Fruit fly (Drosophila melanogaster): ENCODE measurements around the gene CG9123.

Gene CG9123

DNA sequence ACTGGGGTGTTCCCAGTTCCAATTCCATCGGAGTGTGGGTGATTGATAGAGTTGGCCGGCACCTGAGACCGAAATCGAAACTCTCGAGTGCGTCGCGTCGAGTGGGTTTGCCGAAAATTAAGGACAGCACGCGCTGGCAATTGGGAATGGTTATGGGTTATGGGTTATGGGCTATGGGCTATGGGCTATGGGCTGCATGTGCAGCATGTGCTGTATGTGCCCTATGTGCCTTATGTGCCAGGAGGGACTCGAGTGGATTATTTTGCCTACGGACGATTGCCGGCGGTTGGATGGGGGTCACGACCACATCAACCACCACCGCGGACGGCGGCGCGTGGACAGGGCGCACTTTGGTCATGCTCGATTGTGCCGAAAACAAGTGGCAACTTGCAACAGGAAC, 28.2 kb upstream of the CG9123 start:
- TF ChIP-seq Pif1B (GFP tag; optimal IDR thresholded peaks at IDR 0.05): no peak
- no peak for TF ChIP-seq CG9948 (tag; optimal IDR thresholded peaks at IDR 0.05)
- no peak for TF ChIP-seq Snoo (tag; optimal IDR thresholded peaks at IDR 0.05)
- TF ChIP-seq CG12605 (GFP tag; IDR thresholded peaks at IDR 0.05): no peak
- TF ChIP-seq CG8159 (tag; optimal IDR thresholded peaks at IDR 0.05): no peak
- no peak for TF ChIP-seq CG14655 (GFP tag; optimal IDR thresholded peaks at IDR 0.05)

- TF ChIP-seq CG14655 (GFP tag; optimal IDR thresholded peaks at IDR 0.05) (no peak), CG8159 (tag; optimal IDR thresholded peaks at IDR 0.05) (peak; percentile 39)
Measured at dm6 chrX:15364467-15364866, 22.6 kb upstream of the CG9123 start.

DNA sequence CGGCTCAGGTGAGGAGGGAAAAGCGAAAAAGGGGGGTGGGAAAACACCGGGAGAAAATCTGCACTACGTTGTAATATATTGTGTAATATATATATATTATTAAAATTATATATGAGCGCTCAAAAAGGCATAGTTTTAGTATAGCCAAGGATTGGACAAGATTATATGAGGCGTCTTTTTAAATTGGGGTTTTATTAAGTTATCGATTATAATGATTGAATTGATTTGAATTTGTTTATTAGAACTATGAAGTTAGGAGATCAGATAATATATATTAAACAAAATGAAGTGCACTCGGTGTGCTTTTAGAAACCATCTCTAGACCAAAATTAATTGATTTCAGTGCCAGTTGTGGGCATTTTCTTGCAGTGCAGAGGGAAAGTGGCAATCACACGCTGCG, 21.7 kb upstream of the CG9123 start:
- peak; percentile 38 for TF ChIP-seq CG8159 (tag; optimal IDR thresholded peaks at IDR 0.05)
- no peak for TF ChIP-seq gl (tag; optimal IDR thresholded peaks at IDR 0.05)
- TF ChIP-seq CG14655 (GFP tag; optimal IDR thresholded peaks at IDR 0.05): peak; percentile 1
- peak; percentile 3 for TF ChIP-seq CG15710 (tag; optimal IDR thresholded peaks at IDR 0.05)
- TF ChIP-seq fd96Ca (GFP tag; IDR thresholded peaks at IDR 0.05): no peak

DNA sequence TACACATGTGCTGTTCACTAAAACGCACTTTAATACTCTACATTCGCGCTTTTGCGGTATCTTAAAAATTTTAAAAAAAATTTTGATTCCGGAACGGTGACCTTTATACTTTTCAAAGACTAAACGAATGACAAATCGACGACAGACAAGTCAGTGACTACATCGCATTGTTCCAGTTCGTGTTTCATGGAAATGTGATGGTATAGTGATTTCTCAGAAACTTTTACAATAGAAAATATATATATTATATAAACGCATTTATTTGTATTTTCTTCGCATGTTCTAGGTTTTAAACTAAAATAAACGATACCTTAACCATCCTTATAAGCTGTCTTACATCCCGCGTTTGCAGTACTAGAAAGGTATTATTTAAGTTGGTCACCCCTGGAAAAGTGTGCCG, 19.0 kb upstream of the CG9123 start, which contains the start of gene Pp1-13C:
Pp1-13C (minus strand) TSS at position 101 of the 400 bp plus-strand sequence.
- TF ChIP-seq EcR (GFP tag; optimal IDR thresholded peaks at IDR 0.05): no peak
- TF ChIP-seq rn (GFP tag; IDR thresholded peaks at IDR 0.05): no peak
- no peak for TF ChIP-seq Ets98B (GFP tag; IDR thresholded peaks at IDR 0.05)
- no peak for TF ChIP-seq CG9948 (tag; optimal IDR thresholded peaks at IDR 0.05)
- TF ChIP-seq CG32121 (GFP tag; IDR thresholded peaks at IDR 0.05): no peak
- TF ChIP-seq CG14655 (GFP tag; optimal IDR thresholded peaks at IDR 0.05): no peak
- TF ChIP-seq Snoo (tag; optimal IDR thresholded peaks at IDR 0.05): no peak
- no peak for TF ChIP-seq CG8301 (tag; optimal IDR thresholded peaks at IDR 0.05)
- no peak for TF ChIP-seq CG12605 (GFP tag; IDR thresholded peaks at IDR 0.05)
- TF ChIP-seq CG17806 (tag; optimal IDR thresholded peaks at IDR 0.05): no peak
- TF ChIP-seq CG13204 (GFP tag; optimal IDR thresholded peaks at IDR 0.05): no peak
- no peak for TF ChIP-seq Pif1A (GFP tag; optimal IDR thresholded peaks at IDR 0.05)
- no peak for TF ChIP-seq CG8159 (tag; optimal IDR thresholded peaks at IDR 0.05)
- TF ChIP-seq fd96Ca (GFP tag; IDR thresholded peaks at IDR 0.05): no peak
- no peak for TF ChIP-seq gl (tag; optimal IDR thresholded peaks at IDR 0.05)

DNA sequence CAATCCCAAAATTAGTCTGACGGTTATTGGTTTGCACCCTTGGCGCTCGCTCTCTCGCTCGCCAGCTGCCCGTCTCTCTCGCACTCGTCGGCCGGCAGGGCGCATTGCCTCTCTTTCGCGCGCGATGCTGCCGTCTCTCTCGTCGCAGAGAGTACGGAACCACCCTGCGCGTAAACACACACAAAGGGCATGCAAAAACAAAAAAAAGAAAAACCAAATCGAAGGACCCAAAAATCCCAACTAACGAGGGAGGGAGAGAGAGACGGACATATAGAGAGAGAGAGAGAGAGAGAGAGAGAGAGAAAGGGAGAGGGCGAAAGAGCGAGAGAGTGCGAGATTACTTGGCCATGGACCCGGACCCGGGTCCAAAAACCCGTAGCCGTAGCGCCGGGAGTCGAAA, 14.5 kb upstream of the CG9123 start:
- TF ChIP-seq CG4496 (GFP tag; IDR thresholded peaks at IDR 0.05) (no peak), EcR (GFP tag; optimal IDR thresholded peaks at IDR 0.05) (no peak), CG32121 (GFP tag; IDR thresholded peaks at IDR 0.05) (no peak), CG8301 (tag; optimal IDR thresholded peaks at IDR 0.05) (no peak), CG12605 (GFP tag; IDR thresholded peaks at IDR 0.05) (no peak), Ets98B (GFP tag; IDR thresholded peaks at IDR 0.05) (no peak), Pif1A (GFP tag; optimal IDR thresholded peaks at IDR 0.05) (no peak), D1 (tag; optimal IDR thresholded peaks at IDR 0.05) (no peak), fd96Ca (GFP tag; IDR thresholded peaks at IDR 0.05) (no peak), Snoo (tag; optimal IDR thresholded peaks at IDR 0.05) (no peak), CG34367 (tag; optimal IDR thresholded peaks at IDR 0.05) (no peak), gl (tag; optimal IDR thresholded peaks at IDR 0.05) (no peak), CG8159 (tag; optimal IDR thresholded peaks at IDR 0.05) (no peak), CG14655 (GFP tag; optimal IDR thresholded peaks at IDR 0.05) (no peak), CG9948 (tag; optimal IDR thresholded peaks at IDR 0.05) (no peak), rn (GFP tag; IDR thresholded peaks at IDR 0.05) (no peak), CG10348 (GFP tag; IDR thresholded peaks at IDR 0.05) (no peak)

DNA sequence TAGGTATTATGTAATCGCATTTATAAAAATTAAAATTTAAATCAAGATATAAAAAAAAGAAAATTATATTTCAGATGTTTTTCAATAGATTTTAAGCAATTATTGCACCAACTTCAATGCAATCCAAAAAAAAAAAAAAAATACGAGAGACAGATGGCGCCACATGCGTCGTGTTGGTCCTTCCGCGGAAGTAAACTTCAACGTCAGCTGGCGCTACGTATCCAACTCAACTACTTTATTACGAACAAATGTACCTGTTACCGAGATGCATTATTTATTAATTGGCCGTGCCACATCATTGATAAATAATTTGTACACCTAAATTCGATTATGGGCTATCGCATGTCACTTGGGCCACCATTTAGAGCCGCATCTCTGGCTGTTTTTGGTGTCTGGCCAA, 11.7 kb upstream of the CG9123 start:
- no peak for TF ChIP-seq Snoo (tag; optimal IDR thresholded peaks at IDR 0.05)
- no peak for TF ChIP-seq Ets98B (GFP tag; IDR thresholded peaks at IDR 0.05)
- TF ChIP-seq gl (tag; optimal IDR thresholded peaks at IDR 0.05): no peak
- TF ChIP-seq rn (GFP tag; IDR thresholded peaks at IDR 0.05): no peak
- no peak for TF ChIP-seq Pif1A (GFP tag; optimal IDR thresholded peaks at IDR 0.05)
- TF ChIP-seq CG14655 (GFP tag; optimal IDR thresholded peaks at IDR 0.05): no peak
- TF ChIP-seq CG17806 (tag; optimal IDR thresholded peaks at IDR 0.05): no peak
- no peak for TF ChIP-seq CG8159 (tag; optimal IDR thresholded peaks at IDR 0.05)
- no peak for TF ChIP-seq CG8301 (tag; optimal IDR thresholded peaks at IDR 0.05)
- no peak for TF ChIP-seq CG32121 (GFP tag; IDR thresholded peaks at IDR 0.05)

dm6 chrX:15352692-15353091, 10.8 kb upstream of the CG9123 start:
- TF ChIP-seq CG8301 (tag; optimal IDR thresholded peaks at IDR 0.05): no peak
- no peak for TF ChIP-seq CG15710 (tag; optimal IDR thresholded peaks at IDR 0.05)
- TF ChIP-seq CG34367 (tag; optimal IDR thresholded peaks at IDR 0.05): no peak
- TF ChIP-seq CG14655 (GFP tag; optimal IDR thresholded peaks at IDR 0.05): no peak
- TF ChIP-seq gl (tag; optimal IDR thresholded peaks at IDR 0.05): no peak
- TF ChIP-seq CG8159 (tag; optimal IDR thresholded peaks at IDR 0.05): no peak
- TF ChIP-seq fd96Ca (GFP tag; IDR thresholded peaks at IDR 0.05): no peak
- TF ChIP-seq CG10348 (GFP tag; IDR thresholded peaks at IDR 0.05): no peak
- TF ChIP-seq CG9948 (tag; optimal IDR thresholded peaks at IDR 0.05): no peak
- TF ChIP-seq CG32121 (GFP tag; IDR thresholded peaks at IDR 0.05): no peak
- no peak for TF ChIP-seq rn (GFP tag; IDR thresholded peaks at IDR 0.05)
- TF ChIP-seq CG13204 (GFP tag; optimal IDR thresholded peaks at IDR 0.05): no peak
- no peak for TF ChIP-seq Pif1B (GFP tag; optimal IDR thresholded peaks at IDR 0.05)
- no peak for TF ChIP-seq EcR (GFP tag; optimal IDR thresholded peaks at IDR 0.05)
- no peak for TF ChIP-seq D1 (tag; optimal IDR thresholded peaks at IDR 0.05)
- TF ChIP-seq Pif1A (GFP tag; optimal IDR thresholded peaks at IDR 0.05): no peak
- no peak for TF ChIP-seq CG17806 (tag; optimal IDR thresholded peaks at IDR 0.05)
- TF ChIP-seq Ets98B (GFP tag; IDR thresholded peaks at IDR 0.05): no peak
- TF ChIP-seq CG12605 (GFP tag; IDR thresholded peaks at IDR 0.05): no peak

Data from whole organism, pupa.